Worm (Caenorhabditis elegans) whole organism, young adult: Measurements from ENCODE around the gene dnc-3.

Source experiments
- C17E4.6 ChIP-seq: fragments of 200-800 bp; sonication (Bioruptor generic); IDR thresholded peaks from 2 replicates; pipeline ENCODE4 v1.3.6; 2022; ENCODE audit warnings: missing genetic modification reagents, missing genetic modification characterization, missing compliant biosample characterization
- D2030.7 ChIP-seq: fragments of 200-800 bp; sonication (Bioruptor generic); IDR thresholded peaks from 2 replicates; pipeline ENCODE4 v1.3.6; 2022; ENCODE audit warnings: missing genetic modification reagents, missing genetic modification characterization, missing compliant biosample characterization
- F10E7.11 ChIP-seq: sonication (generic microtip); optimal IDR thresholded peaks from 2 replicates; lab custom pipeline; 2017; ENCODE audit warnings: mild to moderate bottlenecking, missing genetic modification characterization, moderate library complexity, missing compliant biosample characterization
- F33H1.4 ChIP-seq: fragments of 200-800 bp; sonication (Bioruptor generic); IDR thresholded peaks from 2 replicates; pipeline ENCODE4 v1.3.6; 2022; ENCODE audit warnings: missing genetic modification reagents, missing genetic modification characterization, missing compliant biosample characterization
- F57C9.4 ChIP-seq: sonication (generic microtip); optimal IDR thresholded peaks from 2 replicates; lab custom pipeline; 2017; ENCODE audit warnings: mild to moderate bottlenecking, missing genetic modification characterization, missing compliant biosample characterization
- Y95B8A.8 ChIP-seq: fragments of 200-800 bp; sonication (Bioruptor generic); IDR thresholded peaks from 2 replicates; pipeline ENCODE4 v1.3.6; 2022; ENCODE audit warnings: missing genetic modification reagents, missing genetic modification characterization, missing compliant biosample characterization
- cebp-1 ChIP-seq, 2 experiments: fragments of 200-800 bp in 1 of 2; sonication (Bioruptor generic) in 1 of 2; sonication (generic microtip) in 1 of 2; IDR thresholded peaks in 1 of 2; optimal IDR thresholded peaks in 1 of 2; 2 replicates each; pipeline versions ENCODE4 v1.3.6 to Lab custom; 2017 to 2022; ENCODE audit warnings: missing compliant biosample characterization in 2 of 2, missing genetic modification characterization in 2 of 2, mild to moderate bottlenecking in 1 of 2, missing genetic modification reagents in 1 of 2, moderate library complexity in 1 of 2
- chd-7 ChIP-seq: sonication (generic microtip); optimal IDR thresholded peaks from 2 replicates; lab custom pipeline; 2016; ENCODE audit warnings: mild to moderate bottlenecking, missing genetic modification characterization, moderate library complexity, missing compliant biosample characterization
- dox-1 ChIP-seq: fragments of 200-800 bp; sonication (Bioruptor generic); IDR thresholded peaks from 2 replicates; pipeline ENCODE4 v1.3.6; 2022; ENCODE audit warnings: missing genetic modification reagents, missing genetic modification characterization, missing compliant biosample characterization
- efl-1 ChIP-seq: fragments of 150-350 bp; optimal IDR thresholded peaks from 2 replicates; lab custom pipeline; 2014; ENCODE audit warnings: missing biosample characterization, missing genetic modification reagents, missing genetic modification characterization
- egl-18 ChIP-seq: fragments of 200-800 bp; sonication (Bioruptor generic); IDR thresholded peaks from 2 replicates; pipeline ENCODE4 v1.3.6; 2022; ENCODE audit warnings: missing genetic modification reagents, missing genetic modification characterization, missing compliant biosample characterization
- egl-44 ChIP-seq: fragments of 200-800 bp; sonication (Bioruptor generic); IDR thresholded peaks from 2 replicates; pipeline ENCODE4 v1.3.6; 2022; ENCODE audit warnings: missing genetic modification reagents, missing genetic modification characterization, missing compliant biosample characterization
- hmg-1.2 ChIP-seq: fragments of 200-800 bp; sonication (Bioruptor generic); IDR thresholded peaks from 2 replicates; pipeline ENCODE4 v1.3.6; 2022; ENCODE audit warnings: missing genetic modification reagents, missing genetic modification characterization, missing compliant biosample characterization
- hrde-1 ChIP-seq: sonication (generic microtip); optimal IDR thresholded peaks from 2 replicates; lab custom pipeline; 2016; ENCODE audit warnings: missing genetic modification characterization, mild to moderate bottlenecking, missing compliant biosample characterization, moderate library complexity, missing genotype, missing genetic modification reagents, borderline replicate concordance
- hsf-1 ChIP-seq: fragments of 200-800 bp; sonication (Bioruptor generic); IDR thresholded peaks from 2 replicates; pipeline ENCODE4 v1.3.6; 2022; ENCODE audit warnings: missing genetic modification reagents, missing genetic modification characterization, missing compliant biosample characterization
- lin-40 ChIP-seq: sonication (generic microtip); optimal IDR thresholded peaks from 2 replicates; lab custom pipeline; 2016; ENCODE audit warnings: missing genetic modification characterization, mild to moderate bottlenecking, missing compliant biosample characterization, missing genotype, missing genetic modification reagents
- lin-54 ChIP-seq: fragments of 200-800 bp; sonication (Bioruptor generic); optimal IDR thresholded peaks from 2 replicates; lab custom pipeline; 2018; ENCODE audit warnings: mild to moderate bottlenecking, missing genetic modification characterization, missing compliant biosample characterization
- lsl-1 ChIP-seq: fragments of 200-800 bp; sonication (Bioruptor generic); optimal IDR thresholded peaks from 2 replicates; lab custom pipeline; 2018; ENCODE audit warnings: mild to moderate bottlenecking, missing genetic modification characterization, moderate library complexity, missing compliant biosample characterization
- madf-6 ChIP-seq: fragments of 200-800 bp; sonication (Bioruptor generic); IDR thresholded peaks from 2 replicates; pipeline ENCODE4 v1.3.6; 2022; ENCODE audit warnings: missing genetic modification reagents, missing genetic modification characterization, missing compliant biosample characterization
- mcd-1 ChIP-seq: fragments of 200-800 bp; sonication (Bioruptor generic); IDR thresholded peaks from 2 replicates; pipeline ENCODE4 v1.3.6; 2022; ENCODE audit warnings: missing genetic modification reagents, missing genetic modification characterization, missing compliant biosample characterization
- mel-28 ChIP-seq: sonication (generic microtip); optimal IDR thresholded peaks from 2 replicates; lab custom pipeline; 2016; ENCODE audit warnings: borderline replicate concordance, mild to moderate bottlenecking, missing genetic modification characterization, missing compliant biosample characterization
- nfya-2 ChIP-seq: fragments of 200-800 bp; sonication (Bioruptor generic); IDR thresholded peaks from 2 replicates; pipeline ENCODE4 v1.3.6; 2022; ENCODE audit warnings: missing genetic modification reagents, missing genetic modification characterization, missing compliant biosample characterization
- nfyb-1 ChIP-seq: fragments of 200-800 bp; sonication (Bioruptor generic); IDR thresholded peaks from 2 replicates; pipeline ENCODE4 v1.3.6; 2022; ENCODE audit warnings: missing genetic modification reagents, missing genetic modification characterization, missing compliant biosample characterization
- nhr-27 ChIP-seq: fragments of 200-800 bp; sonication (Bioruptor generic); optimal IDR thresholded peaks from 2 replicates; lab custom pipeline; 2018; ENCODE audit warnings: mild to moderate bottlenecking, missing genetic modification characterization, moderate library complexity, missing compliant biosample characterization
- nhr-80 ChIP-seq: sonication (generic microtip); optimal IDR thresholded peaks from 2 replicates; lab custom pipeline; 2016; ENCODE audit warnings: missing genetic modification characterization, missing compliant biosample characterization
- rec-8 ChIP-seq, 2 experiments: sonication (generic microtip); optimal IDR thresholded peaks; 2 replicates each; lab custom pipeline; 2016; ENCODE audit warnings: mild to moderate bottlenecking in 2 of 2, missing genetic modification characterization in 2 of 2, missing genetic modification reagents in 2 of 2, missing genotype in 2 of 2, missing biosample characterization in 1 of 2, missing compliant biosample characterization in 1 of 2, moderate library complexity in 1 of 2
- snpc-4 ChIP-seq, 5 experiments: fragments of 150-350 bp in 1 of 5; sonication (generic microtip) in 4 of 5; optimal IDR thresholded peaks; 2 replicates each; lab custom pipeline; 2014 to 2018; ENCODE audit warnings: missing genetic modification characterization in 5 of 5, missing biosample characterization in 3 of 5, antibody characterized with exemption in 2 of 5, mild to moderate bottlenecking in 2 of 5, missing compliant biosample characterization in 2 of 5, missing genotype in 2 of 5, moderate library complexity in 2 of 5, missing genetic modification reagents in 1 of 5
- unc-130 ChIP-seq: sonication (generic microtip); optimal IDR thresholded peaks from 2 replicates; lab custom pipeline; 2016; ENCODE audit warnings: missing genetic modification reagents, missing genetic modification characterization, missing compliant biosample characterization
- xnd-1 ChIP-seq: sonication (generic microtip); optimal IDR thresholded peaks from 2 replicates; lab custom pipeline; 2016; ENCODE audit warnings: missing genotype, missing genetic modification reagents, missing genetic modification characterization, missing compliant biosample characterization
- zfh-2 ChIP-seq: fragments of 200-800 bp; sonication (Bioruptor generic); conservative IDR thresholded peaks from 2 replicates; pipeline ENCODE4 v1.3.6; 2022; ENCODE audit warnings: missing genetic modification reagents, missing genetic modification characterization, missing compliant biosample characterization

The dnc-3 gene

ce11 chrII:3550352-3550751 lies 3.2 kb upstream of the dnc-3 start, which contains the start of gene W10G11.19:
W10G11.19 (plus strand) TSS chrII:3550652.
- TF ChIP-seq nhr-80 (peak; percentile 59), F57C9.4 (tag; lab: Kevin White, UChicago) (no peak)

DNA sequence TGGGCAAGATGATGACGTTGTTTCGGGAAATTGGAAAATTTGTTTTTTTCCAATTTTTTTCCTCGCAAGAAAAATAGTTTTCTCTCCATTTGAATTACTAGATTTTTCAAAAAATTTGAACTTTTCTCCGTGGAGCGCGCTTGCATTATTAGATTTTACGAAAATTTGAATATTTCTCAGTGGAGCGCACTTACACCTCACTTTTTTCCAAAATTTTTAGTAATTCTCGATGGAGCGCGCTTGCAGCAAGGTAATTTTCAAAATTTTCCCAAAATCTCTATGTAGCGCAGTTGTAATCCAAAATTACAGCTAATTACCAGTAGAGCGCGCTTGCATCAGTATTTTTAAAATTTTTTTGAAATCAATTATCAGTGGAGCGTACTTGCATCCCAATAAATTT lies 1.1 kb downstream of the dnc-3 start:
- TF ChIP-seq hsf-1 (GFP tag; lab: Robert Waterston, UW) (no peak), lin-54 (peak; percentile 56), rec-8 (tag; optimal IDR thresholded peaks at IDR 0.05; lab: Kevin White, UChicago) (no peak), F33H1.4 (0 out of 2 replicates have a peak, but pooled peaks have one; percentile 14), mcd-1 (GFP tag; lab: Robert Waterston, UW) (peak; percentile 75), D2030.7 (GFP tag; lab: Robert Waterston, UW) (0 out of 2 replicates have a peak, but pooled peaks have one; percentile 11), madf-6 (GFP tag; lab: Robert Waterston, UW) (peak; percentile 49), xnd-1 (tag; lab: Kevin White, UChicago) (peak; percentile 55), egl-18 (GFP tag; lab: Robert Waterston, UW) (no peak), lsl-1 (GFP tag; lab: Kevin White, UChicago) (peak; percentile 11)

- TF ChIP-seq snpc-4 (GFP tag; optimal IDR thresholded peaks at IDR 0.05; lab: Kevin White, UChicago) (no peak), snpc-4 (tag; optimal IDR thresholded peaks at IDR 0.05; lab: Kevin White, UChicago) (no peak), lin-40 (tag; lab: Kevin White, UChicago) (peak; percentile 12), hrde-1 (no peak), efl-1 (GFP tag; lab: Kevin White, UChicago) (no peak), mcd-1 (GFP tag; lab: Robert Waterston, UW) (peak; percentile 49), egl-44 (no peak), hmg-1.2 (GFP tag; lab: Robert Waterston, UW) (peak; percentile 23; the same call in 1 of the 2 replicates), dox-1 (GFP tag; lab: Robert Waterston, UW) (no peak), nhr-27 (tag; lab: Kevin White, UChicago) (no peak), Y95B8A.8 (GFP tag; lab: Robert Waterston, UW) (no peak), madf-6 (GFP tag; lab: Robert Waterston, UW) (no peak)
- TF ChIP-seq, all 124 proteins: peak for 3
These were observed 1.8 kb downstream of the dnc-3 start for ce11 chrII:3555281-3555680.

- no peak for TF ChIP-seq mel-28
- no peak for TF ChIP-seq cebp-1 (GFP tag; IDR thresholded peaks at IDR 0.05; lab: Robert Waterston, UW)
- TF ChIP-seq cebp-1 (tag; optimal IDR thresholded peaks at IDR 0.05; lab: Kevin White, UChicago), result no peak
- no peak for TF ChIP-seq F10E7.11
- no peak for TF ChIP-seq unc-130 (GFP tag; lab: Kevin White, UChicago)
These were observed 3.1 kb downstream of the dnc-3 start for ce11 chrII:3556584-3556983.

DNA sequence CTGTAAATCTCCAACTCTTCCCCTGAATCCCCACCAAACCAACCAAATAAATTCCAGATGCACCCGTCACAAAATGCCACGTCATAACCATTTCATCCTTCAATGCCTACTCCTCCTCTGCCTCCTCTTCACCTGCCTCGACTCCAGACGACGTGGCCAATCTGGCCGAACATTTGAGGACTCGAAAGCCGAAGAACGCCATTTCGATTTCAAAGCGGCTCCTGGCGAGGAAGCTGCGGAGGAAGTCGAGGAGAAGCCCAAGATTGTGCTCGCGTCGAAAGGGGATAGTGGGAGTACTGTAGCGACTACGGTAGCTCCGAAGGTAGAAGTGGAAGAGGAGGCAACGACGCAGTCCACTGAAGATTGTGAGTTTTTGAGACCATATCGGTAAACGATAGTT lies 3.9 kb downstream of the dnc-3 start, which contains the start of gene lgc-45:
lgc-45 (plus strand) TSS at position 56 of the 400 bp plus-strand sequence.
- no peak for TF ChIP-seq C17E4.6 (GFP tag; lab: Robert Waterston, UW)
- peak; percentile 72 for TF ChIP-seq zfh-2 (GFP tag; lab: Robert Waterston, UW)
- TF ChIP-seq nfyb-1 (GFP tag; lab: Robert Waterston, UW), result no peak
- no peak for TF ChIP-seq chd-7
- no peak for TF ChIP-seq nfya-2
